Fruit fly (Drosophila melanogaster): Measurements from ENCODE around the gene CG9483.

- TF ChIP-seq Snoo (tag; optimal IDR thresholded peaks at IDR 0.05) = no peak
- TF ChIP-seq EcR (GFP tag; optimal IDR thresholded peaks at IDR 0.05) = no peak
- TF ChIP-seq Ets98B (GFP tag; IDR thresholded peaks at IDR 0.05) = no peak
- no peak for TF ChIP-seq CG15710 (tag; optimal IDR thresholded peaks at IDR 0.05)
- no peak for TF ChIP-seq fd96Ca (GFP tag; IDR thresholded peaks at IDR 0.05)
- no peak for TF ChIP-seq CG32121 (GFP tag; IDR thresholded peaks at IDR 0.05)
- TF ChIP-seq CG8159 (tag; optimal IDR thresholded peaks at IDR 0.05) = no peak
- no peak for TF ChIP-seq gl (tag; optimal IDR thresholded peaks at IDR 0.05)
- TF ChIP-seq CG14655 (GFP tag; optimal IDR thresholded peaks at IDR 0.05) = no peak
- no peak for TF ChIP-seq CG34367 (tag; optimal IDR thresholded peaks at IDR 0.05)
- no peak for TF ChIP-seq CG4496 (GFP tag; IDR thresholded peaks at IDR 0.05)
- no peak for TF ChIP-seq CG12605 (GFP tag; IDR thresholded peaks at IDR 0.05)
- TF ChIP-seq CG17806 (tag; optimal IDR thresholded peaks at IDR 0.05) = no peak
- TF ChIP-seq CG10348 (GFP tag; IDR thresholded peaks at IDR 0.05) = no peak
Observed at dm6 chr2L:8866467-8866866, at the start of gene CG9483.
